Fruit fly (Drosophila melanogaster): ENCODE results near the gene CG33995.

The CG33995 gene

dm6 chr2L:4999389-5000032, 43.6 kb upstream of the CG33995 start (continued):
- TF ChIP-seq CG10654 (GFP tag; optimal IDR thresholded peaks at IDR 0.05) (peak; percentile 21), CG11560 (tag; IDR thresholded peaks at IDR 0.05) (peak; percentile 60; the same call in 1 of the 3 replicates), dmrt99B (tag; optimal IDR thresholded peaks at IDR 0.05) (peak; percentile 71), Neu2 (GFP tag; optimal IDR thresholded peaks at IDR 0.05; ENCODE audit: borderline replicate concordance) (no peak), org-1 (GFP tag; optimal IDR thresholded peaks at IDR 0.05) (peak; percentile 14), Hr39 (optimal IDR thresholded peaks at IDR 0.05) (no peak), CG13894 (tag; optimal IDR thresholded peaks at IDR 0.05) (peak; percentile 33), Oaz (GFP tag; IDR thresholded peaks at IDR 0.05) (no peak), Eip74EF (GFP tag; optimal IDR thresholded peaks at IDR 0.05) (no peak), Ada2b (GFP tag; IDR thresholded peaks at IDR 0.05) (peak; percentile 76), gsb (GFP tag; IDR thresholded peaks at IDR 0.05) (0 out of 2 replicates have a peak, but pooled peaks have one; percentile 25), NFAT (GFP tag; IDR thresholded peaks at IDR 0.05) (peak; percentile 66), ATbp (GFP tag; optimal IDR thresholded peaks at IDR 0.05) (peak; percentile 54), CG11723 (GFP tag; optimal IDR thresholded peaks at IDR 0.05) (peak; percentile 39), Ssrp (tag; optimal IDR thresholded peaks at IDR 0.05) (peak; percentile 40), CG33213 (GFP tag; optimal IDR thresholded peaks at IDR 0.05) (peak; percentile 47), peb (GFP tag; IDR thresholded peaks at IDR 0.05) (no peak), Bdp1 (GFP tag; optimal IDR thresholded peaks at IDR 0.05) (peak; percentile 47), H2.0 (GFP tag; IDR thresholded peaks at IDR 0.05) (peak; percentile 63), CG7987 (GFP tag; optimal IDR thresholded peaks at IDR 0.05) (no peak), br (optimal IDR thresholded peaks at IDR 0.05) (no peak), CG8944 (GFP tag; optimal IDR thresholded peaks at IDR 0.05) (peak; percentile 43), CG8765 (GFP tag; IDR thresholded peaks at IDR 0.05) (peak; percentile 51; the same call in 1 of the 2 replicates), vfl (GFP tag; optimal IDR thresholded peaks at IDR 0.05) (peak; percentile 19), D19A (tag; optimal IDR thresholded peaks at IDR 0.05) (no peak), lmd (GFP tag; IDR thresholded peaks at IDR 0.05) (peak; percentile 82), unc-4 (GFP tag; IDR thresholded peaks at IDR 0.05; ENCODE audit: partially characterized antibody) (no peak), Meics (GFP tag; optimal IDR thresholded peaks at IDR 0.05) (peak; percentile 61), crp (GFP tag; optimal IDR thresholded peaks at IDR 0.05) (no peak), CG15696 (tag; optimal IDR thresholded peaks at IDR 0.05) (peak; percentile 76), stc (GFP tag; IDR thresholded peaks at IDR 0.05) (peak; percentile 64), Dp (GFP tag; optimal IDR thresholded peaks at IDR 0.05) (no peak), CG7928 (GFP tag; optimal IDR thresholded peaks at IDR 0.05) (peak; percentile 23), CG17359 (tag; optimal IDR thresholded peaks at IDR 0.05) (peak; percentile 78), CG9609 (GFP tag; optimal IDR thresholded peaks at IDR 0.05) (peak; percentile 28), CG2120 (GFP tag; optimal IDR thresholded peaks at IDR 0.05) (peak; percentile 77), CG32767 (GFP tag; IDR thresholded peaks at IDR 0.05) (peak; percentile 47; the same call in 1 of the 2 replicates), CG12391 (tag; optimal IDR thresholded peaks at IDR 0.05) (peak; percentile 60), HHEX (GFP tag; optimal IDR thresholded peaks at IDR 0.05) (peak; percentile 46), cg (GFP tag; optimal IDR thresholded peaks at IDR 0.05) (no peak), D19B (GFP tag; optimal IDR thresholded peaks at IDR 0.05) (peak; percentile 53), bab2 (GFP tag; optimal IDR thresholded peaks at IDR 0.05) (peak; percentile 50), CG10462 (GFP tag; optimal IDR thresholded peaks at IDR 0.05) (peak; percentile 14), CG5180 (GFP tag; optimal IDR thresholded peaks at IDR 0.05) (peak; percentile 22), Pdp1 (GFP tag; optimal IDR thresholded peaks at IDR 0.05) (peak; percentile 69 to 89), Hr78 (GFP tag; optimal IDR thresholded peaks at IDR 0.05) (no peak), z (GFP tag; IDR thresholded peaks at IDR 0.05) (no peak), gsb-n (tag; optimal IDR thresholded peaks at IDR 0.05) (peak; percentile 56), Nf-YB (GFP tag; optimal IDR thresholded peaks at IDR 0.05) (peak; percentile 11)

Measured in whole organism, embryonic.